Fruit fly (Drosophila melanogaster): ENCODE measurements around the gene aus.
A peak's percentile ranks its signal among the peaks of the same experiment; 100 is the strongest.

Gene aus

dm6 chr3R:21343229-21343628, 6.2 kb downstream of the aus start (continued):
- no peak for TF ChIP-seq lov (optimal IDR thresholded peaks at IDR 0.05)
- TF ChIP-seq lov (GFP tag; IDR thresholded peaks at IDR 0.05) = no peak
- no peak for TF ChIP-seq B-H1 (GFP tag; IDR thresholded peaks at IDR 0.05)
- TF ChIP-seq CG3995 (GFP tag; optimal IDR thresholded peaks at IDR 0.05) = no peak
- peak; percentile 5 for TF ChIP-seq CG7745 (tag; optimal IDR thresholded peaks at IDR 0.05)
- no peak for TF ChIP-seq ham (GFP tag; IDR thresholded peaks at IDR 0.05)
- TF ChIP-seq ase (GFP tag; IDR thresholded peaks at IDR 0.05) = no peak
- no peak for TF ChIP-seq CG10462 (GFP tag; optimal IDR thresholded peaks at IDR 0.05)
- TF ChIP-seq CG6254 (GFP tag; optimal IDR thresholded peaks at IDR 0.05) = no peak
- TF ChIP-seq abd-A (tag; optimal IDR thresholded peaks at IDR 0.05) = peak; percentile 27
- peak; percentile 18 for TF ChIP-seq gcm (GFP tag; optimal IDR thresholded peaks at IDR 0.05)
- TF ChIP-seq zf30C (GFP tag; optimal IDR thresholded peaks at IDR 0.05) = no peak
- TF ChIP-seq Ada2b (GFP tag; IDR thresholded peaks at IDR 0.05) = no peak
- no peak for TF ChIP-seq dati (GFP tag; IDR thresholded peaks at IDR 0.05)
- no peak for TF ChIP-seq CG2129 (GFP tag; IDR thresholded peaks at IDR 0.05; ENCODE audit: partially characterized antibody)
- 0 out of 3 replicates have a peak, but pooled peaks have one; percentile 24 for TF ChIP-seq CG2199 (GFP tag; IDR thresholded peaks at IDR 0.05)
- no peak for TF ChIP-seq YL-1 (GFP tag; optimal IDR thresholded peaks at IDR 0.05)
- TF ChIP-seq grn (GFP tag; optimal IDR thresholded peaks at IDR 0.05) = no peak
- TF ChIP-seq croc (GFP tag; conservative IDR thresholded peaks at IDR 0.05) = no peak
- no peak for TF ChIP-seq BEAF-32 (GFP tag; optimal IDR thresholded peaks at IDR 0.05)

dm6 chr3R:21339448-21340268, 9.7 kb downstream of the aus start:
- TF ChIP-seq ci (GFP tag; IDR thresholded peaks at IDR 0.05) = 0 out of 3 replicates have a peak, but pooled peaks have one; percentile 25
- 0 out of 2 replicates have a peak, but pooled peaks have one; percentile 19 for TF ChIP-seq Awh (GFP tag; IDR thresholded peaks at IDR 0.05)
- no peak for TF ChIP-seq CG42726 (GFP tag; IDR thresholded peaks at IDR 0.05; ENCODE audit: partially characterized antibody)
- TF ChIP-seq CG18599 (GFP tag; optimal IDR thresholded peaks at IDR 0.05) = peak; percentile 13
- peak; percentile 33 for TF ChIP-seq Adf1 (GFP tag; IDR thresholded peaks at IDR 0.05)
- TF ChIP-seq CG13894 (tag; optimal IDR thresholded peaks at IDR 0.05) = peak; percentile 92
- TF ChIP-seq CG6791 (GFP tag; IDR thresholded peaks at IDR 0.05; ENCODE audit: partially characterized antibody) = 0 out of 3 replicates have a peak, but pooled peaks have one; percentile 7
- no peak for TF ChIP-seq CG10274 (GFP tag; optimal IDR thresholded peaks at IDR 0.05)
- no peak for TF ChIP-seq dpn (GFP tag; optimal IDR thresholded peaks at IDR 0.05)
- peak; percentile 54 for TF ChIP-seq Ets65A (GFP tag)
- TF ChIP-seq seq (GFP tag; IDR thresholded peaks at IDR 0.05) = peak; percentile 57
- no peak for TF ChIP-seq gro (GFP tag; optimal IDR thresholded peaks at IDR 0.05)
- peak; percentile 49 for TF ChIP-seq kni (GFP tag; optimal IDR thresholded peaks at IDR 0.05)
- no peak for TF ChIP-seq CG13624 (GFP tag; optimal IDR thresholded peaks at IDR 0.05)
- TF ChIP-seq CG18619 (GFP tag; optimal IDR thresholded peaks at IDR 0.05) = no peak
- peak; percentile 51 for TF ChIP-seq Med (GFP tag)
- no peak for TF ChIP-seq CG2875 (GFP tag; optimal IDR thresholded peaks at IDR 0.05)
- TF ChIP-seq abd-A (tag; optimal IDR thresholded peaks at IDR 0.05) = peak; percentile 78
- TF ChIP-seq gsb (GFP tag; IDR thresholded peaks at IDR 0.05) = no peak
- peak; percentile 79 for TF ChIP-seq Deaf1 (tag; optimal IDR thresholded peaks at IDR 0.05)
- peak; percentile 20 for TF ChIP-seq mirr (GFP tag; optimal IDR thresholded peaks at IDR 0.05)
- TF ChIP-seq CG15514 (GFP tag; optimal IDR thresholded peaks at IDR 0.05) = peak; percentile 92
- TF ChIP-seq repo (GFP tag; optimal IDR thresholded peaks at IDR 0.05) = no peak
- TF ChIP-seq CG3163 (GFP tag; optimal IDR thresholded peaks at IDR 0.05) = no peak
- TF ChIP-seq pros (GFP tag; optimal IDR thresholded peaks at IDR 0.05) = peak; percentile 92
- TF ChIP-seq CG10267 (tag; optimal IDR thresholded peaks at IDR 0.05) = no peak
- TF ChIP-seq vnd (GFP tag; IDR thresholded peaks at IDR 0.05; ENCODE audit: partially characterized antibody) = no peak
- TF ChIP-seq ewg (GFP tag; optimal IDR thresholded peaks at IDR 0.05) = peak; percentile 5
- peak; percentile 31 for TF ChIP-seq cg (GFP tag; optimal IDR thresholded peaks at IDR 0.05)

Measured in whole organism, embryonic.